Worm (Caenorhabditis elegans) whole organism, young adult: Measurements from ENCODE around the gene dac-1.

ENCODE experiments used
- F22D6.2 ChIP-seq: sonication (generic microtip); optimal IDR thresholded peaks from 2 replicates; lab custom pipeline; 2016; ENCODE audit warnings: mild to moderate bottlenecking, missing genetic modification characterization, missing compliant biosample characterization
- F33H1.4 ChIP-seq: fragments of 200-800 bp; sonication (Bioruptor generic); IDR thresholded peaks from 2 replicates; pipeline ENCODE4 v1.3.6; 2022; ENCODE audit warnings: missing genetic modification reagents, missing genetic modification characterization, missing compliant biosample characterization
- Y67H2A.10 ChIP-seq: fragments of 200-800 bp; sonication (Bioruptor generic); conservative IDR thresholded peaks from 2 replicates; pipeline ENCODE4 v1.3.6; 2022; ENCODE audit warnings: missing genetic modification reagents, missing genetic modification characterization, missing compliant biosample characterization
- ama-1 ChIP-seq, 3 experiments: fragments of 150-350 bp in 1 of 3; sonication (generic microtip) in 2 of 3; optimal IDR thresholded peaks; 2 replicates each; lab custom pipeline; 2014 to 2018; ENCODE audit warnings: missing biosample characterization in 2 of 3, missing genetic modification characterization in 2 of 3, missing genetic modification reagents in 2 of 3
- attf-5 ChIP-seq: fragments of 200-800 bp; sonication (Bioruptor generic); optimal IDR thresholded peaks from 2 replicates; lab custom pipeline; 2018; ENCODE audit warnings: mild to moderate bottlenecking, missing genetic modification characterization, missing compliant biosample characterization
- die-1 ChIP-seq: sonication (generic microtip); optimal IDR thresholded peaks from 2 replicates; lab custom pipeline; 2016; ENCODE audit warnings: missing genotype, mild to moderate bottlenecking, missing genetic modification characterization, missing compliant biosample characterization
- ekl-4 ChIP-seq: fragments of 200-800 bp; sonication (Bioruptor generic); IDR thresholded peaks from 2 replicates; pipeline ENCODE4 v1.3.6; 2022; ENCODE audit warnings: missing genetic modification reagents, missing genetic modification characterization, missing compliant biosample characterization
- gei-17 ChIP-seq: fragments of 200-800 bp; sonication (Bioruptor generic); optimal IDR thresholded peaks from 2 replicates; lab custom pipeline; 2018; ENCODE audit warnings: mild to moderate bottlenecking, missing genetic modification characterization, missing compliant biosample characterization
- let-526 ChIP-seq: fragments of 200-800 bp; sonication (Bioruptor generic); IDR thresholded peaks from 2 replicates; pipeline ENCODE4 v1.3.6; 2022; ENCODE audit warnings: missing genetic modification reagents, missing genetic modification characterization, missing compliant biosample characterization
- lsl-1 ChIP-seq: fragments of 200-800 bp; sonication (Bioruptor generic); optimal IDR thresholded peaks from 2 replicates; lab custom pipeline; 2018; ENCODE audit warnings: mild to moderate bottlenecking, missing genetic modification characterization, moderate library complexity, missing compliant biosample characterization
- madf-10 ChIP-seq: sonication (generic microtip); optimal IDR thresholded peaks from 2 replicates; lab custom pipeline; 2016; ENCODE audit warnings: mild to moderate bottlenecking, missing genetic modification characterization, missing compliant biosample characterization
- nhr-90 ChIP-seq: sonication (generic microtip); optimal IDR thresholded peaks from 2 replicates; lab custom pipeline; 2016; ENCODE audit warnings: missing genotype, mild to moderate bottlenecking, missing genetic modification characterization, missing compliant biosample characterization
- somi-1 ChIP-seq: fragments of 200-800 bp; sonication (Bioruptor generic); optimal IDR thresholded peaks from 2 replicates; lab custom pipeline; 2018; ENCODE audit warnings: mild to moderate bottlenecking, missing genetic modification characterization, missing compliant biosample characterization
- unc-62 ChIP-seq: fragments of 150-350 bp; optimal IDR thresholded peaks from 2 replicates; lab custom pipeline; 2014; ENCODE audit warnings: missing biosample characterization, missing genetic modification reagents, missing genetic modification characterization

DNA sequence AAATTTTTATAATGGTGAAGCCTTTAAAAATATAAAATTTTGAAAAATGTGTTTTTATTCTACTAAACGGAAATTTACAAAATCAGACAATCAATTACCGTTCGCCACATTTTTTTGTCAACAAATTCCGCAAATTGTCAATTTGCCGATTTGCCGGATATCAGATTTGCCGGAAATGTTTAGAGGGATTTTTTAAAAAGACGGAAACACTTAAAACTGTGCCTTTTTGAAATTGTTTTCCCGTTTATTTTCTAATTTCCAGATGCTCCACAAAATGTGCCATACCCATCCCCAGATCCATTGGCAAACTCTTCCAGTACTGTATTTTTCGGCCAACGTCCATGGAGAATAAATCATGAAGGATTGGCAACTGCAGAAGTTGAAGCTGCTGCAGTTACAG is 18.4 kb upstream of the dac-1 start:
- no peak for TF ChIP-seq unc-62 (GFP tag; lab: Kevin White, UChicago)
- no peak for TF ChIP-seq F22D6.2
- no peak for TF ChIP-seq somi-1 (GFP tag; lab: Kevin White, UChicago)
- no peak for TF ChIP-seq ama-1 (optimal IDR thresholded peaks at IDR 0.05; lab: Kevin White, UChicago)
- TF ChIP-seq ama-1 (GFP tag; optimal IDR thresholded peaks at IDR 0.05; lab: Kevin White, UChicago), result no peak
- no peak for TF ChIP-seq gei-17
- TF ChIP-seq F33H1.4, result no peak
- no peak for TF ChIP-seq ekl-4 (GFP tag; lab: Robert Waterston, UW)
- TF ChIP-seq attf-5 (GFP tag; lab: Kevin White, UChicago), result no peak
- TF ChIP-seq Y67H2A.10 (GFP tag; lab: Robert Waterston, UW), result no peak
- TF ChIP-seq madf-10 (tag; lab: Kevin White, UChicago), result no peak
- no peak for TF ChIP-seq nhr-90 (tag; lab: Kevin White, UChicago)
- no peak for TF ChIP-seq die-1 (tag; lab: Kevin White, UChicago)
- TF ChIP-seq let-526 (GFP tag; lab: Robert Waterston, UW), result no peak
- TF ChIP-seq lsl-1 (GFP tag; lab: Kevin White, UChicago), result no peak
